Fruit fly (Drosophila melanogaster): ENCODE data around the gene CG18628.

CG18628 gene

DNA sequence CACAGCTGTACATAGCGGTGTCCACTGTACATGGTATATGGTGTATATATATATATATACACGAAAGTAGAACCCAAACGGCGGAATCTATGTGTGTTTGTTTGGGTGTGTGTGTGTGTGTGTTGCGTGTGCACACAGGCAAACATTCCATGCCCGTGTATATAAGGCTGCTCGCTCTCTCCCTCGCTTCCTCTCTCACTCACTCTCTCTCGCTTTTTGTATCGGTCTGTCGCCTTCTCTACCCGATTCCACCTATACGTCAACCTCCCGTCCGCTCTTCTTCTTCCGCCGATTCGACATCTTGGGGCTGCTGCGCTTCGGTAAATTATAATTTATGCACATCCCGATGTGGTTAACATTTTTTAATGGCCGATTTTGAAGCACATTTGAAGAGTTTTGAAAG lies 34.6 kb downstream of the CG18628 start (continued):
- TF ChIP-seq CG4424 (GFP tag; optimal IDR thresholded peaks at IDR 0.05) = no peak
- TF ChIP-seq HLHmδ (GFP tag; optimal IDR thresholded peaks at IDR 0.05) = peak; percentile 24
- no peak for TF ChIP-seq CG16779 (GFP tag; IDR thresholded peaks at IDR 0.05)
- no peak for TF ChIP-seq CG11247 (GFP tag; IDR thresholded peaks at IDR 0.05)
- TF ChIP-seq Scr (GFP tag; IDR thresholded peaks at IDR 0.05; ENCODE audit: partially characterized antibody) = 0 out of 2 replicates have a peak, but pooled peaks have one; percentile 13
- no peak for TF ChIP-seq hth (optimal IDR thresholded peaks at IDR 0.05)
- no peak for TF ChIP-seq Fer2 (tag; optimal IDR thresholded peaks at IDR 0.05)
- no peak for TF ChIP-seq Ptx1 (GFP tag; IDR thresholded peaks at IDR 0.05)
- TF ChIP-seq D19A (tag; optimal IDR thresholded peaks at IDR 0.05) = no peak
- no peak for TF ChIP-seq CG16813 (GFP tag; IDR thresholded peaks at IDR 0.05; ENCODE audit: partially characterized antibody)
- no peak for TF ChIP-seq Oli (tag; optimal IDR thresholded peaks at IDR 0.05)
- peak; percentile 17 for TF ChIP-seq Nf-YC (tag; optimal IDR thresholded peaks at IDR 0.05)
- no peak for TF ChIP-seq Atf-2 (GFP tag; optimal IDR thresholded peaks at IDR 0.05)
- no peak for TF ChIP-seq CG31388 (GFP tag; optimal IDR thresholded peaks at IDR 0.05)
- 0 out of 4 replicates have a peak, but pooled peaks have one; percentile 41 for TF ChIP-seq Dll (GFP tag; IDR thresholded peaks at IDR 0.05; ENCODE audit: partially characterized antibody)
- TF ChIP-seq CG2120 (GFP tag; optimal IDR thresholded peaks at IDR 0.05) = no peak
- no peak for TF ChIP-seq CG11723 (GFP tag; optimal IDR thresholded peaks at IDR 0.05)
- TF ChIP-seq dati (GFP tag; IDR thresholded peaks at IDR 0.05) = no peak
- TF ChIP-seq Eip74EF (GFP tag; optimal IDR thresholded peaks at IDR 0.05) = no peak
- TF ChIP-seq CG15696 (tag; optimal IDR thresholded peaks at IDR 0.05) = no peak
- TF ChIP-seq CG14050 (GFP tag; IDR thresholded peaks at IDR 0.05) = no peak
- TF ChIP-seq ssp (GFP tag; IDR thresholded peaks at IDR 0.05) = no peak
- no peak for TF ChIP-seq sima (GFP tag; optimal IDR thresholded peaks at IDR 0.05)
- peak; percentile 64 for TF ChIP-seq Deaf1 (tag; optimal IDR thresholded peaks at IDR 0.05)
- no peak for TF ChIP-seq lbe (GFP tag; optimal IDR thresholded peaks at IDR 0.05)
- no peak for TF ChIP-seq lilli (GFP tag; optimal IDR thresholded peaks at IDR 0.05)
- no peak for TF ChIP-seq CG11696 (GFP tag; IDR thresholded peaks at IDR 0.05)
- no peak for TF ChIP-seq CG3407 (GFP tag; optimal IDR thresholded peaks at IDR 0.05)
- no peak for TF ChIP-seq dpn (GFP tag; optimal IDR thresholded peaks at IDR 0.05)
- peak; percentile 21; the same call in 1 of the 2 replicates for TF ChIP-seq Adf1 (GFP tag; IDR thresholded peaks at IDR 0.05)
- peak; percentile 75 for TF ChIP-seq CG1832 (GFP tag; optimal IDR thresholded peaks at IDR 0.05)
- TF ChIP-seq Xrp1 (GFP tag; IDR thresholded peaks at IDR 0.05) = no peak
- TF ChIP-seq Optix (GFP tag; IDR thresholded peaks at IDR 0.05) = no peak
- no peak for TF ChIP-seq bcd (GFP tag; optimal IDR thresholded peaks at IDR 0.05)
- TF ChIP-seq CG2199 (GFP tag; IDR thresholded peaks at IDR 0.05) = peak; percentile 42; the same call in 1 of the 3 replicates
- no peak for TF ChIP-seq lov (optimal IDR thresholded peaks at IDR 0.05)
- TF ChIP-seq lov (GFP tag; IDR thresholded peaks at IDR 0.05) = no peak
- TF ChIP-seq aop (GFP tag; IDR thresholded peaks at IDR 0.05) = no peak
- peak; percentile 89 for TF ChIP-seq sens (GFP tag)
- no peak for TF ChIP-seq CG2678 (tag; optimal IDR thresholded peaks at IDR 0.05)
- no peak for TF ChIP-seq insv (GFP tag; optimal IDR thresholded peaks at IDR 0.05)
- TF ChIP-seq CG4730 (GFP tag; IDR thresholded peaks at IDR 0.05) = no peak
- no peak for TF ChIP-seq unpg (GFP tag; optimal IDR thresholded peaks at IDR 0.05)
- peak; percentile 48; the same call in 1 of the 2 replicates for TF ChIP-seq CG32532 (GFP tag; IDR thresholded peaks at IDR 0.05)
- no peak for TF ChIP-seq CG14860 (GFP tag; IDR thresholded peaks at IDR 0.05; ENCODE audit: partially characterized antibody)
- TF ChIP-seq Dbx (GFP tag; IDR thresholded peaks at IDR 0.05) = no peak
- no peak for TF ChIP-seq CG9876 (GFP tag; optimal IDR thresholded peaks at IDR 0.05)
- TF ChIP-seq Taf1 (GFP tag; IDR thresholded peaks at IDR 0.05) = no peak
- TF ChIP-seq TFAM (GFP tag; optimal IDR thresholded peaks at IDR 0.05) = no peak
- TF ChIP-seq Bteb2 (GFP tag; optimal IDR thresholded peaks at IDR 0.05) = no peak
- TF ChIP-seq maf-S (GFP tag; optimal IDR thresholded peaks at IDR 0.05) = no peak
- TF ChIP-seq Drgx (GFP tag; IDR thresholded peaks at IDR 0.05) = 0 out of 2 replicates have a peak, but pooled peaks have one; percentile 12
